Worm (Caenorhabditis elegans) whole organism, early embryonic: ENCODE measurements around the gene twk-45.

Source experiments
- B0310.2 ChIP-seq: sonication (generic microtip); optimal IDR thresholded peaks from 2 replicates; lab custom pipeline; 2016; ENCODE audit warnings: mild to moderate bottlenecking, missing genetic modification characterization, missing compliant biosample characterization
- F13C5.2 ChIP-seq: sonication (generic microtip); optimal IDR thresholded peaks from 2 replicates; lab custom pipeline; 2017; ENCODE audit warnings: mild to moderate bottlenecking, missing genetic modification characterization, inconsistent platforms, missing compliant biosample characterization
- aly-1 ChIP-seq: sonication (generic microtip); optimal IDR thresholded peaks from 2 replicates; lab custom pipeline; 2016; ENCODE audit warnings: missing genetic modification characterization, missing compliant biosample characterization
- ama-1 ChIP-seq: fragments of 150-350 bp; optimal IDR thresholded peaks from 2 replicates; lab custom pipeline; 2014
- ceh-36 ChIP-seq: sonication (generic microtip); optimal IDR thresholded peaks from 2 replicates; lab custom pipeline; 2016; ENCODE audit warnings: missing genetic modification characterization, inconsistent platforms, missing compliant biosample characterization
- flt-1 ChIP-seq: fragments of 200-800 bp; sonication (Bioruptor generic); IDR thresholded peaks from 2 replicates; pipeline ENCODE4 v1.3.6; 2022; ENCODE audit warnings: missing genetic modification characterization, missing compliant biosample characterization
- hmg-4 ChIP-seq: fragments of 200-800 bp; sonication (Bioruptor generic); optimal IDR thresholded peaks from 2 replicates; lab custom pipeline; 2018; ENCODE audit warnings: mild to moderate bottlenecking, missing genetic modification characterization, missing compliant biosample characterization
- hnd-1 ChIP-seq: sonication (generic microtip); optimal IDR thresholded peaks from 2 replicates; lab custom pipeline; 2016; ENCODE audit warnings: missing genetic modification characterization, missing compliant biosample characterization
- sea-1 ChIP-seq: fragments of 200-800 bp; sonication (Bioruptor generic); conservative IDR thresholded peaks from 2 replicates; pipeline ENCODE4 v1.3.6; 2022; ENCODE audit warnings: missing genetic modification characterization, missing compliant biosample characterization
- tbx-11 ChIP-seq: fragments of 200-800 bp; sonication (Bioruptor generic); IDR thresholded peaks from 2 replicates; pipeline ENCODE4 v1.3.6; 2022; ENCODE audit warnings: missing genetic modification characterization, missing compliant biosample characterization
- tbx-37 ChIP-seq: fragments of 200-800 bp; sonication (Bioruptor generic); conservative IDR thresholded peaks from 2 replicates; pipeline ENCODE4 v1.3.6; 2022; ENCODE audit warnings: missing genetic modification reagents, missing genetic modification characterization, missing compliant biosample characterization

DNA sequence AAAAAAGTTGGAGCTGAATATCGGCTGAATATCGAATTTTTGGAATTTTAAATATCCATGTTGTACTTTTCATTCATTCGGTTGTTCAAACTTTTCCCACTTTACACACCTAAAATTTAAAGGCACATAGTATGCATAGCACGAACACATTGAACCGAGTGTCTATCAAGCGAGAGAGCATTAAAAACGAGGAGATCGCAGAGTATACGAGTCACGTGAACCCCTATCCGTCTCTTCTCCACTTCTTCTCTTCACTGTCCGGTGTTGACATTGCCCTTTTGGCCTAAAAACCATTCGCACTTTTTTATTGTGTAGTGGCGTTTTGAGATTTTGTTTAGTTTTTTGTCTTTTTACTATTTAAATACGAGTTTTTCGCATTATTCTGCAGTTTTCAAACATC lies 2.8 kb upstream of the twk-45 start:
- no peak for TF ChIP-seq ceh-36 (tag; lab: Kevin White, UChicago)
- no peak for TF ChIP-seq F13C5.2 (tag; lab: Kevin White, UChicago)
- no peak for TF ChIP-seq sea-1 (GFP tag; lab: Robert Waterston, UW)
- TF ChIP-seq ama-1, result no peak
- TF ChIP-seq hnd-1 (tag; lab: Kevin White, UChicago), result no peak
- TF ChIP-seq flt-1 (GFP tag; lab: Robert Waterston, UW), result no peak
- no peak for TF ChIP-seq B0310.2
- TF ChIP-seq hmg-4 (GFP tag; lab: Kevin White, UChicago), result no peak
- TF ChIP-seq tbx-37, result no peak
- no peak for TF ChIP-seq aly-1
- no peak for TF ChIP-seq tbx-11
